Fruit fly (Drosophila melanogaster): ENCODE measurements around the gene CG11586.

The CG11586 gene

DNA sequence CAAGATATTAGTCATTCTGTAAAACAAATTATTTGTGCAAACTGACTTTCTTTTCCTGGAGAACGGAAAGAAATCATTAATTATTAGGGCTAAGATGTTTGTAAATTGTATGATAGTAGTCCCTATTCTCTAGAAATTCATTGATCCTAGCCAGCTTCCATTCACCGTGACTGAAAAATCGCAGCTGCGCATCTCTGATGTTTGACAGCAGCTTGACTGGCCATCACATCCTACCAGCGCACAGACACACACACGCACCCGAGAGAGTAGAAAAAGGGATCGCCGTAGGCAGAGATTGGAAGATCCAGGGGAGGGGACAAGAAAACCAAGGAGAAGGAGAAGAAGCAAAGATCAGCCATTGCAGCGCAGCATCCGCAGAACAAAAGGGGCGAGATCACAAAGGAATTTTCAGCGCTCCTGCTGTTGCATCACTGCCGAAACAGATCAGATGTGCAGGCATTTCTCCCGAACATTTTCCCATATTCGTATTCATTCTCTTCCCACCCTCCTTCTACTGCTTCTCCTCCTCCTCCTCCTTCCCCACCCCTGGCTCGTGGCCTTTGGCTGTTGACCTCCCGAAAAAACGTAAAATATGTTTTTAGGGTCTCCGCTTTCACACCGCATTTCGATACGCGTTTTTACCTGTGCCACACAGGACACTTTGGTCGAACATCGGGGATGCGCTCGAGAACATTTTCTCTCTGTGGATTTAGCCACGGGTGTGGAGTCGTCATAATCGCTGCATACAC is 9.2 kb downstream of the CG11586 start (continued):
- TF ChIP-seq ftz-f1 (GFP tag; optimal IDR thresholded peaks at IDR 0.05) (peak; percentile 6), Lpt (GFP tag; optimal IDR thresholded peaks at IDR 0.05) (peak; percentile 81), bowl (GFP tag; IDR thresholded peaks at IDR 0.05) (no peak), inv (GFP tag; IDR thresholded peaks at IDR 0.05; ENCODE audit: partially characterized antibody) (no peak), ERR (GFP tag; optimal IDR thresholded peaks at IDR 0.05) (no peak), CG11247 (GFP tag; IDR thresholded peaks at IDR 0.05) (no peak), Fer3 (tag; optimal IDR thresholded peaks at IDR 0.05) (no peak), CG4360 (GFP tag; IDR thresholded peaks at IDR 0.05) (peak; percentile 60), Elba2 (GFP tag; optimal IDR thresholded peaks at IDR 0.05) (no peak), zen (tag; optimal IDR thresholded peaks at IDR 0.05) (no peak), Hsf (GFP tag; optimal IDR thresholded peaks at IDR 0.05) (no peak), GATAe (GFP tag; conservative IDR thresholded peaks at IDR 0.05) (no peak), CG31224 (GFP tag; IDR thresholded peaks at IDR 0.05) (no peak), trh (GFP tag; optimal IDR thresholded peaks at IDR 0.05) (no peak)

DNA sequence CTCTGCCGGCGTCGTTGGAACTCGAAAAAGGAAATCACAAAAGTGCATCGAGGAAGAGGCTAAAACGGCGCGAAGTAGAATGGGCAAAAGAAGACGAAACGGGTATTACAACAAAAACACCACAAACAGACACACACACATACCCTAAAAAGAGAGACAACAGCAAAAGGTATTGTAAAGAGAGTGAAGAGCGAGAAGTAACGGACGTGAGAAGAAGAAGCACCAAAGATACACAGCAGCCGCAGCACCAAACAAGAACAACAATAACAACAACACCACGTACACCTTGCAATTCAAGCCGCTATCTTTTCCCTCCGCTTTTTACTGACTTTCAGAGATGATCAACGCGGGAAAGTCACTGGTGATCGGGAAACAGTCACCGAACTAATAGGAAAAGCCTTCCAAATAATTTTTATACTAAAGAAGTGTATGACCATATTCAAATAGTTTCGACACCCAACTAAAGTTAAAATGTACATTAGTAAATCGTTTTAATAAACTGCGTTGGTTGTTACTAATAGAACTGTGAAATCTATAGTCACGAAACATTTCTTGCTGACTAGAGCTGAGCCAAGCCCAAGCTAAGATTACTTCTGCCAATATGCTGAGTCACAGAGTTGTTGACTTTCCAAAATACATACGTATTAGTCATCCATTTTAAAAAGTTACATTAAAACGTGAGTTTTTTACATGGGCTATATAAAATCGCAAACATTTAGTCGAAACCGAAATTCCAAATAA is 10.0 kb downstream of the CG11586 start:
- TF ChIP-seq CG1792 (GFP tag; optimal IDR thresholded peaks at IDR 0.05) = no peak
- TF ChIP-seq CG2199 (GFP tag; IDR thresholded peaks at IDR 0.05) = 0 out of 3 replicates have a peak, but pooled peaks have one; percentile 16
- no peak for TF ChIP-seq lmd (GFP tag; IDR thresholded peaks at IDR 0.05)
- TF ChIP-seq Myb (GFP tag; optimal IDR thresholded peaks at IDR 0.05) = peak; percentile 8
- TF ChIP-seq Mrtf (GFP tag; IDR thresholded peaks at IDR 0.05) = no peak
- 0 out of 3 replicates have a peak, but pooled peaks have one; percentile 24 for TF ChIP-seq ci (GFP tag; IDR thresholded peaks at IDR 0.05)
- TF ChIP-seq CG12744 (GFP tag; optimal IDR thresholded peaks at IDR 0.05) = no peak
- peak; percentile 20 for TF ChIP-seq Atf-2 (GFP tag; optimal IDR thresholded peaks at IDR 0.05)
- no peak for TF ChIP-seq CG14667 (GFP tag; IDR thresholded peaks at IDR 0.05)
- TF ChIP-seq Awh (GFP tag; IDR thresholded peaks at IDR 0.05) = no peak
- peak; percentile 92 for TF ChIP-seq CG3995 (GFP tag; optimal IDR thresholded peaks at IDR 0.05)
- no peak for TF ChIP-seq B-H2 (GFP tag; optimal IDR thresholded peaks at IDR 0.05)
- TF ChIP-seq CG14014 (GFP tag; IDR thresholded peaks at IDR 0.05) = no peak
- no peak for TF ChIP-seq CG30431 (GFP tag; optimal IDR thresholded peaks at IDR 0.05)
- no peak for TF ChIP-seq Dbx (GFP tag; IDR thresholded peaks at IDR 0.05)
- peak; percentile 46 for TF ChIP-seq kni (GFP tag; optimal IDR thresholded peaks at IDR 0.05)
- TF ChIP-seq CG17829 (tag; optimal IDR thresholded peaks at IDR 0.05) = peak; percentile 2
- TF ChIP-seq CG15479 (GFP tag; optimal IDR thresholded peaks at IDR 0.05) = peak; percentile 35
- peak in 1 of 3 experiments; percentile 8 for TF ChIP-seq lola (GFP tag; optimal IDR thresholded peaks at IDR 0.05)
- TF ChIP-seq cg (GFP tag; optimal IDR thresholded peaks at IDR 0.05) = peak; percentile 65
- TF ChIP-seq toy (GFP tag; IDR thresholded peaks at IDR 0.05) = no peak
- TF ChIP-seq CG8290 (GFP tag; optimal IDR thresholded peaks at IDR 0.05) = no peak
- TF ChIP-seq CG8290 (tag; optimal IDR thresholded peaks at IDR 0.05) = no peak
- no peak for TF ChIP-seq CG4282 (GFP tag; optimal IDR thresholded peaks at IDR 0.05)
- peak; percentile 81 for TF ChIP-seq CG3163 (GFP tag; optimal IDR thresholded peaks at IDR 0.05)
- no peak for TF ChIP-seq CrebB (tag; optimal IDR thresholded peaks at IDR 0.05)
- no peak for TF ChIP-seq bbx (GFP tag; IDR thresholded peaks at IDR 0.05; ENCODE audit: partially characterized antibody)
- TF ChIP-seq Gsc (GFP tag; IDR thresholded peaks at IDR 0.05) = no peak
- TF ChIP-seq nom (GFP tag; optimal IDR thresholded peaks at IDR 0.05) = peak; percentile 65
- peak; percentile 54 for TF ChIP-seq HmgD (GFP tag; optimal IDR thresholded peaks at IDR 0.05)
- no peak for TF ChIP-seq ken (GFP tag; IDR thresholded peaks at IDR 0.05)
- TF ChIP-seq Side (GFP tag; optimal IDR thresholded peaks at IDR 0.05) = no peak
- TF ChIP-seq sisA (GFP tag; IDR thresholded peaks at IDR 0.05) = no peak
- TF ChIP-seq zen2 (GFP tag; IDR thresholded peaks at IDR 0.05; ENCODE audit: partially characterized antibody) = 0 out of 3 replicates have a peak, but pooled peaks have one; percentile 39
- no peak for TF ChIP-seq HLH4C (GFP tag; IDR thresholded peaks at IDR 0.05; ENCODE audit: partially characterized antibody)
- TF ChIP-seq CG4360 (GFP tag; IDR thresholded peaks at IDR 0.05) = peak; percentile 99

Measured in whole organism, embryonic.